Fruit fly (Drosophila melanogaster) whole organism, embryonic: ENCODE measurements around the gene DPCoAC.

Experiments used
- Asciz ChIP-seq: fragments of 200-800 bp; sonication (Bioruptor generic); optimal IDR thresholded peaks from 2 replicates; lab custom pipeline; 2017; ENCODE audit warnings: missing biosample characterization, mild to moderate bottlenecking, missing genetic modification characterization, missing genetic modification reagents
- BEAF-32 ChIP-seq: fragments of 200-800 bp; sonication (Bioruptor generic); optimal IDR thresholded peaks from 3 replicates; lab custom pipeline; 2017; ENCODE audit warnings: missing biosample characterization, missing genetic modification characterization, mild to moderate bottlenecking, moderate library complexity, missing genetic modification reagents
- CG10267 ChIP-seq: fragments of 200-800 bp; sonication (Bioruptor generic); optimal IDR thresholded peaks from 2 replicates; lab custom pipeline; 2018; ENCODE audit warnings: missing biosample characterization, mild to moderate bottlenecking, missing genetic modification characterization, moderate library complexity
- CG10366 ChIP-seq: fragments of 200-800 bp; sonication (Bioruptor generic); IDR thresholded peaks from 2 replicates; pipeline ENCODE4 v1.3.6; 2022; ENCODE audit warnings: missing biosample characterization, missing genetic modification characterization
- CG11560 ChIP-seq: fragments of 200-800 bp; sonication (Bioruptor generic); IDR thresholded peaks from 3 replicates; pipeline ENCODE4 v1.3.6; 2022; ENCODE audit warnings: missing biosample characterization, missing genetic modification characterization
- CG12391 ChIP-seq: fragments of 200-800 bp; sonication (Bioruptor generic); optimal IDR thresholded peaks from 3 replicates; lab custom pipeline; 2018; ENCODE audit warnings: missing biosample characterization, mild to moderate bottlenecking, missing genetic modification characterization, moderate library complexity
- CG14050 ChIP-seq: fragments of 200-800 bp; sonication (Bioruptor generic); IDR thresholded peaks from 3 replicates; pipeline ENCODE4 v1.3.6; 2022; ENCODE audit warnings: missing biosample characterization, missing genetic modification characterization
- CG14965 ChIP-seq: fragments of 200-800 bp; sonication (Bioruptor generic); optimal IDR thresholded peaks from 2 replicates; lab custom pipeline; 2016; ENCODE audit warnings: missing biosample characterization, missing genetic modification characterization, borderline replicate concordance
- CG1529 ChIP-seq: fragments of 200-800 bp; sonication (Bioruptor generic); optimal IDR thresholded peaks from 3 replicates; lab custom pipeline; 2018; ENCODE audit warnings: missing biosample characterization, missing genetic modification characterization
- CG17612 ChIP-seq: fragments of 200-800 bp; sonication (Bioruptor generic); IDR thresholded peaks from 2 replicates; pipeline ENCODE4 v1.3.6; 2022; ENCODE audit warnings: missing biosample characterization, missing genetic modification characterization
- CG18476 ChIP-seq: fragments of 200-800 bp; sonication (Bioruptor generic); optimal IDR thresholded peaks from 2 replicates; lab custom pipeline; 2016; ENCODE audit warnings: missing biosample characterization, mild to moderate bottlenecking, missing genetic modification characterization
- CG18619 ChIP-seq: fragments of 200-800 bp; sonication (Bioruptor generic); optimal IDR thresholded peaks from 3 replicates; lab custom pipeline; 2017; ENCODE audit warnings: missing biosample characterization, mild to moderate bottlenecking, missing genetic modification characterization
- CG31388 ChIP-seq: fragments of 200-800 bp; sonication (Bioruptor generic); optimal IDR thresholded peaks from 2 replicates; lab custom pipeline; 2016; ENCODE audit warnings: missing biosample characterization, missing genetic modification characterization
- CG32767 ChIP-seq: fragments of 200-800 bp; sonication (Bioruptor generic); IDR thresholded peaks from 2 replicates; pipeline ENCODE4 v1.3.6; 2022; ENCODE audit warnings: missing biosample characterization, missing genetic modification characterization
- CG3281 ChIP-seq: fragments of 200-800 bp; sonication (Bioruptor generic); optimal IDR thresholded peaks from 3 replicates; lab custom pipeline; 2017; ENCODE audit warnings: missing biosample characterization, mild to moderate bottlenecking, missing genetic modification characterization
- CG5180 ChIP-seq: fragments of 200-800 bp; sonication (Bioruptor generic); optimal IDR thresholded peaks from 3 replicates; lab custom pipeline; 2017; ENCODE audit warnings: missing biosample characterization, missing genetic modification characterization, mild to moderate bottlenecking, moderate library complexity, missing genetic modification reagents
- CG6254 ChIP-seq: fragments of 200-800 bp; sonication (Bioruptor generic); optimal IDR thresholded peaks from 3 replicates; lab custom pipeline; 2017; ENCODE audit warnings: mild to moderate bottlenecking, missing biosample characterization, missing genetic modification reagents, missing genetic modification characterization
- CG7372 ChIP-seq: fragments of 200-800 bp; sonication (Bioruptor generic); IDR thresholded peaks from 2 replicates; pipeline ENCODE4 v1.3.6; 2022; ENCODE audit warnings: missing biosample characterization, missing genetic modification characterization
- Dad ChIP-seq: fragments of 200-800 bp; sonication (Bioruptor generic); optimal IDR thresholded peaks from 3 replicates; lab custom pipeline; 2016; ENCODE audit warnings: missing biosample characterization, missing genetic modification characterization
- Deaf1 ChIP-seq: fragments of 200-800 bp; optimal IDR thresholded peaks from 3 replicates; lab custom pipeline; 2019; ENCODE audit warnings: missing biosample characterization, mild to moderate bottlenecking, missing genetic modification characterization, moderate library complexity
- Dip3 ChIP-seq: fragments of 200-800 bp; sonication (Bioruptor generic); optimal IDR thresholded peaks from 3 replicates; lab custom pipeline; 2016; ENCODE audit warnings: missing biosample characterization, missing genetic modification characterization
- Fer2 ChIP-seq: fragments of 200-800 bp; sonication (Bioruptor generic); optimal IDR thresholded peaks from 2 replicates; lab custom pipeline; 2018; ENCODE audit warnings: missing biosample characterization, mild to moderate bottlenecking, missing genetic modification characterization, moderate library complexity
- Gug ChIP-seq: fragments of 200-800 bp; sonication (Bioruptor generic); IDR thresholded peaks from 4 replicates; pipeline ENCODE4 v1.3.6; 2022; ENCODE audit warnings: missing biosample characterization, missing genetic modification characterization
- HmgZ ChIP-seq: fragments of 200-800 bp; sonication (Bioruptor generic); optimal IDR thresholded peaks from 2 replicates; lab custom pipeline; 2018; ENCODE audit warnings: missing biosample characterization, mild to moderate bottlenecking, missing genetic modification characterization
- Hmr ChIP-seq: fragments of 200-800 bp; sonication (Bioruptor generic); optimal IDR thresholded peaks from 3 replicates; lab custom pipeline; 2017; ENCODE audit warnings: mild to moderate bottlenecking, missing biosample characterization, missing genetic modification reagents, missing genetic modification characterization
- Hr3 ChIP-seq: fragments of 200-800 bp; sonication (Bioruptor generic); optimal IDR thresholded peaks from 3 replicates; lab custom pipeline; 2016; ENCODE audit warnings: missing biosample characterization, missing genetic modification characterization
- Med ChIP-seq: fragments of 200-800 bp; sonication (Bioruptor generic); peaks from one replicate; lab custom pipeline; 2016; ENCODE audit warnings: missing biosample characterization, missing genetic modification characterization, mild to moderate bottlenecking, inconsistent platforms, moderate library complexity
- Pdp1 ChIP-seq, 2 experiments: fragments of 200-800 bp; sonication (Bioruptor generic); optimal IDR thresholded peaks; 3 replicates each; lab custom pipeline; 2016; ENCODE audit warnings: missing biosample characterization in 2 of 2, missing genetic modification characterization in 2 of 2, mild to moderate bottlenecking in 1 of 2, moderate library complexity in 1 of 2
- Ptx1 ChIP-seq: fragments of 200-800 bp; sonication (Bioruptor generic); IDR thresholded peaks from 2 replicates; pipeline ENCODE4 v1.3.6; 2022; ENCODE audit warnings: missing biosample characterization, missing genetic modification characterization
- Sin3A ChIP-seq: fragments of >200 bp; optimal IDR thresholded peaks from 2 replicates; lab custom pipeline; 2018
- Trl ChIP-seq, 3 experiments: fragments of >200 bp in 2 of 3; fragments of 200-800 bp in 1 of 3; sonication (Bioruptor generic) in 1 of 3; optimal IDR thresholded peaks; 2 replicates in 1 of 3; 3 replicates in 2 of 3; lab custom pipeline; 2016 to 2017; ENCODE audit warnings: missing biosample characterization in 1 of 3, missing genetic modification characterization in 1 of 3
- Usf ChIP-seq: fragments of 200-800 bp; sonication (Bioruptor generic); optimal IDR thresholded peaks from 2 replicates; lab custom pipeline; 2017; ENCODE audit warnings: missing genotype, missing biosample characterization, missing genetic modification characterization
- Xrp1 ChIP-seq: fragments of 200-800 bp; sonication (Bioruptor generic); IDR thresholded peaks from 2 replicates; pipeline ENCODE4 v1.3.6; 2022; ENCODE audit warnings: missing biosample characterization, missing genetic modification characterization
- ato ChIP-seq: fragments of 200-800 bp; sonication (Bioruptor generic); IDR thresholded peaks from 2 replicates; pipeline ENCODE4 v1.3.6; 2022; ENCODE audit warnings: missing biosample characterization, missing genetic modification characterization; ENCODE audit not compliant: partially characterized antibody
- bigmax ChIP-seq: fragments of 200-800 bp; sonication (Bioruptor generic); optimal IDR thresholded peaks from 2 replicates; lab custom pipeline; 2018; ENCODE audit warnings: missing biosample characterization, mild to moderate bottlenecking, missing genetic modification characterization
- chinmo ChIP-seq: fragments of 200-800 bp; sonication (Bioruptor generic); IDR thresholded peaks from 4 replicates; pipeline ENCODE4 v1.3.6; 2022; ENCODE audit warnings: missing biosample characterization, missing genetic modification characterization; ENCODE audit not compliant: partially characterized antibody
- eve ChIP-seq, 2 experiments: fragments of >200 bp; optimal IDR thresholded peaks; 2 replicates each; lab custom pipeline; 2017; ENCODE audit warnings: missing biosample characterization in 2 of 2, missing genetic modification characterization in 2 of 2
- eyg ChIP-seq: fragments of 200-800 bp; sonication (Bioruptor generic); optimal IDR thresholded peaks from 3 replicates; lab custom pipeline; 2016; ENCODE audit warnings: missing biosample characterization, missing genetic modification characterization
- gro ChIP-seq: fragments of 200-800 bp; sonication (Bioruptor generic); optimal IDR thresholded peaks from 2 replicates; lab custom pipeline; 2016; ENCODE audit warnings: missing biosample characterization, missing genetic modification characterization
- hb ChIP-seq: fragments of 200-800 bp; sonication (Bioruptor generic); IDR thresholded peaks from 3 replicates; pipeline ENCODE4 v1.3.6; 2022; ENCODE audit warnings: missing biosample characterization, missing genetic modification characterization; ENCODE audit not compliant: partially characterized antibody
- kah ChIP-seq: fragments of 200-800 bp; sonication (Bioruptor generic); optimal IDR thresholded peaks from 2 replicates; lab custom pipeline; 2018; ENCODE audit warnings: missing biosample characterization, mild to moderate bottlenecking, missing genetic modification characterization
- ken ChIP-seq: fragments of 200-800 bp; sonication (Bioruptor generic); IDR thresholded peaks from 3 replicates; pipeline ENCODE4 v1.3.6; 2022; ENCODE audit warnings: missing biosample characterization, missing genetic modification characterization
- otp ChIP-seq: fragments of 200-800 bp; sonication (Bioruptor generic); IDR thresholded peaks from 3 replicates; pipeline ENCODE4, ENCODE4 v1.3.6; 2022; ENCODE audit warnings: missing biosample characterization, missing genetic modification characterization
- pb ChIP-seq: fragments of 200-800 bp; sonication (Bioruptor generic); optimal IDR thresholded peaks from 3 replicates; lab custom pipeline; 2016; ENCODE audit warnings: missing biosample characterization, missing genetic modification characterization
- pnt ChIP-seq: fragments of 200-800 bp; sonication (Bioruptor generic); optimal IDR thresholded peaks from 3 replicates; lab custom pipeline; 2016; ENCODE audit warnings: missing biosample characterization, missing genetic modification characterization
- row ChIP-seq: fragments of 200-800 bp; sonication (Bioruptor generic); IDR thresholded peaks from 3 replicates; pipeline ENCODE4 v1.3.6; 2022; ENCODE audit warnings: missing biosample characterization, missing genetic modification characterization
- ttk ChIP-seq: fragments of 200-800 bp; sonication (Bioruptor generic); IDR thresholded peaks from 2 replicates; pipeline ENCODE4 v2.1.2; 2022; ENCODE audit warnings: missing biosample characterization, missing genetic modification characterization
- zen ChIP-seq: fragments of 200-800 bp; sonication (Bioruptor generic); optimal IDR thresholded peaks from 3 replicates; lab custom pipeline; 2018; ENCODE audit warnings: missing biosample characterization, mild to moderate bottlenecking, missing genetic modification characterization, moderate library complexity
- zfh1 ChIP-seq: fragments of 200-800 bp; sonication (Bioruptor generic); IDR thresholded peaks from 3 replicates; pipeline ENCODE4 v1.3.6; 2022; ENCODE audit warnings: missing biosample characterization, missing genetic modification characterization

Gene DPCoAC

DNA sequence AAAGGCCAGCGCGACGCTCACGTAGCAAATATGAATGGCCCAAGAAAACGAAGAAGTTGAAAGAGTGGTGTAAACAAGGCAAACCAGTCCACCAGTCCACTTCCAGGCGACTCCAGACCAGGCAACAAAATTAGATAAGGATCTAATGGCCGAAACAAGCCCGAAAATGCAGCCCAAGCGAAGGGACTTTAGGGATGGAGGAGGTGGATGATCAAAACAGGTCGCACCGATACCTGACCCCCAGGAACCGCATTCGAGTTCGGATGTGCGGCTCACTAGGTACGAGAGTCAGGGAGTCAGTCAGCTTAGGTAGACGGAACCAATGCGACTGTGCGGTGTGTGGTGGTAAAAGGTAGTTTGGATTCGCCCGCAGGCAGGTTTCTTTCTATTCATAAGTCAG lies 14.2 kb downstream of the DPCoAC start (continued):
- TF ChIP-seq hb (no peak), eyg (no peak), Usf (GFP tag; lab: Kevin White, UChicago) (no peak), CG18619 (GFP tag; lab: Kevin White, UChicago) (no peak), pnt (GFP tag; lab: Kevin White, UChicago) (no peak), CG7372 (no peak), BEAF-32 (GFP tag; lab: Kevin White, UChicago) (no peak), pb (GFP tag; lab: Kevin White, UChicago) (no peak), HmgZ (tag; lab: Kevin White, UChicago) (no peak), Gug (no peak), zen (no peak), CG31388 (GFP tag; lab: Kevin White, UChicago) (no peak), CG11560 (tag; lab: Robert Waterston, UW) (no peak), CG14050 (GFP tag; lab: Robert Waterston, UW) (no peak), bigmax (GFP tag; lab: Kevin White, UChicago) (no peak), Dip3 (no peak), Sin3A (lab: Kevin White, UChicago) (no peak), CG18476 (GFP tag; lab: Kevin White, UChicago) (no peak), CG32767 (no peak), Med (GFP tag; lab: Kevin White, UChicago) (peak; percentile 61), CG14965 (GFP tag; lab: Kevin White, UChicago) (no peak), zfh1 (GFP tag; lab: Robert Waterston, UW) (0 out of 3 replicates have a peak, but pooled peaks have one; percentile 6)

DNA sequence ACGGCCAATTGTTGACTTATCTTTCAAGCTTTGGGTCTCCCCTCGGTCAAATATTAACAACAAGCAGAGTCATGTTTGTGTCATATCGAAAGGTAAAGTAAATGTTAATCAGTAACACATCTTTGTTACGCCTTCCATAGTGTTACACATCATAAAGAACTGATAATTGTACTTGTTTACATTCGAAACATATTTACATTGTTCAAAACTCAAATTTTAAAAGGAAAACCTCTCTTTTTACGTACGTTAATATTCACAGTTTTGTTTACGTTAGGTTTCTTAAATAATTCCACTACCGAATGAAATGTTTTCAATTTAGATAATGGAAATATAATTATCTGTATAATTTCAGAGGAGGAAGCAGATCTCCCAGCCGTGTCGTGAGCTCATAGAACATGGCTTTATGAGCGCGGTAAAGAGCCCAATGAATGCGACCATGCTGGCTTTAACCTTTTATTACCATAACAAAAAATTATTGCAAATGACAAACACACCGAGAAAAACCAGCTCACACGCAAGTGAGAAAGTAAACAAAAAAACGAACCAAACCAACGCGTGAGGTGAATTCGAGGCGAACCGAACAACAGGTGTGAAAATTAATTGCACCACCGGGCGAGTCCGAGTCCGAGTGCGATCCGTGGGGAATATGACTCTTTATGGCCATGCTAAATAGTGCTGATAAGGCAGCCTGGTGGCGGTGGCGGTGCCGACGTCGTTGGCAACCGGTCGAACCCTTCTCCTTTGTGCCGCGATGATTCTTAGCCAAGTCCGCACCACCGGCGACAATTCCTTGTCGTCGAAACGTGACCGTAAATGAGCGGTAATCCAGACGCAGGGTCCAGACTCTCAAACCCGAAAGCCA lies 15.0 kb downstream of the DPCoAC start:
- TF ChIP-seq CG12391 (tag; lab: Kevin White, UChicago) (peak; percentile 30), Dad (GFP tag; lab: Kevin White, UChicago) (no peak), gro (GFP tag; lab: Kevin White, UChicago) (no peak), chinmo (GFP tag; lab: Robert Waterston, UW) (0 out of 4 replicates have a peak, but pooled peaks have one; percentile 47), HmgZ (tag; lab: Kevin White, UChicago) (no peak), CG6254 (GFP tag; lab: Kevin White, UChicago) (peak; percentile 20), Xrp1 (GFP tag; lab: Robert Waterston, UW) (peak; percentile 74), CG1529 (GFP tag; lab: Kevin White, UChicago) (peak; percentile 71), Med (GFP tag; lab: Kevin White, UChicago) (peak; percentile 34), Trl (optimal IDR thresholded peaks at IDR 0.05; lab: Kevin White, UChicago) (no peak), Trl (GFP tag; optimal IDR thresholded peaks at IDR 0.05; lab: Kevin White, UChicago) (peak; percentile 34), eve (GFP tag; optimal IDR thresholded peaks at IDR 0.05; lab: Kevin White, UChicago) (peak in 1 of 2 experiments; percentile 75), Deaf1 (tag; lab: Kevin White, UChicago) (peak; percentile 29), ken (GFP tag; lab: Robert Waterston, UW) (no peak), CG10267 (tag; lab: Kevin White, UChicago) (peak; percentile 20), Hr3 (GFP tag; lab: Kevin White, UChicago) (no peak), CG3281 (GFP tag; lab: Kevin White, UChicago) (peak; percentile 27), otp (peak; percentile 34; the same call in 2 of the 3 replicates), Hmr (peak; percentile 54), CG10366 (GFP tag; lab: Robert Waterston, UW) (no peak), CG5180 (GFP tag; lab: Kevin White, UChicago) (no peak), Pdp1 (GFP tag; optimal IDR thresholded peaks at IDR 0.05; lab: Kevin White, UChicago) (peak in 1 of 2 experiments; percentile 4), ato (GFP tag; lab: Robert Waterston, UW) (no peak), kah (GFP tag; lab: Kevin White, UChicago) (peak; percentile 56), CG17612 (GFP tag; lab: Robert Waterston, UW) (no peak), row (GFP tag; lab: Robert Waterston, UW) (0 out of 3 replicates have a peak, but pooled peaks have one; percentile 24), Ptx1 (GFP tag; lab: Robert Waterston, UW) (no peak), Fer2 (peak; percentile 18), Asciz (GFP tag; lab: Kevin White, UChicago) (peak; percentile 82), ttk (GFP tag; lab: Robert Waterston, UW) (no peak)
